Worm (Caenorhabditis elegans) whole organism, young adult: ENCODE measurements around the gene C15C8.5.

Experiments
- F52B5.7 ChIP-seq: sonication (generic microtip); optimal IDR thresholded peaks from 2 replicates; lab custom pipeline; 2016; ENCODE audit warnings: mild to moderate bottlenecking, missing genetic modification characterization, missing compliant biosample characterization
- ama-1 ChIP-seq, 3 experiments: fragments of 150-350 bp in 1 of 3; sonication (generic microtip) in 2 of 3; optimal IDR thresholded peaks; 2 replicates each; lab custom pipeline; 2014 to 2018; ENCODE audit warnings: missing biosample characterization in 2 of 3, missing genetic modification characterization in 2 of 3, missing genetic modification reagents in 2 of 3
- ceh-58 ChIP-seq: fragments of 200-800 bp; sonication (Bioruptor generic); IDR thresholded peaks from 2 replicates; pipeline ENCODE4 v1.3.6; 2022; ENCODE audit warnings: missing genetic modification characterization, missing compliant biosample characterization
- mxl-1 ChIP-seq: sonication (generic microtip); optimal IDR thresholded peaks from 2 replicates; lab custom pipeline; 2016; ENCODE audit warnings: missing genetic modification characterization, missing compliant biosample characterization
- rcor-1 ChIP-seq: fragments of 200-800 bp; sonication (Bioruptor generic); IDR thresholded peaks from 2 replicates; pipeline ENCODE4 v1.3.6; 2022; ENCODE audit warnings: missing genetic modification reagents, missing genetic modification characterization, missing compliant biosample characterization

- TF ChIP-seq ceh-58 (GFP tag; lab: Robert Waterston, UW) (no peak), rcor-1 (GFP tag; lab: Robert Waterston, UW) (no peak), ama-1 (optimal IDR thresholded peaks at IDR 0.05; lab: Kevin White, UChicago) (no peak), ama-1 (GFP tag; optimal IDR thresholded peaks at IDR 0.05; lab: Kevin White, UChicago) (no peak), mxl-1 (tag; lab: Kevin White, UChicago) (no peak), F52B5.7 (tag; lab: Kevin White, UChicago) (no peak)
Measured at ce11 chrV:12701613-12702012, 46.2 kb upstream of the C15C8.5 start.
